Worm (Caenorhabditis elegans): ENCODE results near the gene npp-22.

- no peak for TF ChIP-seq nhr-12 (tag; optimal IDR thresholded peaks at IDR 0.05)
- no peak for TF ChIP-seq blmp-1 (tag; optimal IDR thresholded peaks at IDR 0.05; ENCODE audit: insufficient read depth)
- no peak for TF ChIP-seq skn-1 (tag; optimal IDR thresholded peaks at IDR 0.05)
These were observed 46.4 kb downstream of the npp-22 start, which contains the start of gene W05E10.2 for ce11 chrV:11686877-11687276.

Measured in whole organism, L2 larva.